Fruit fly (Drosophila melanogaster): ENCODE results near the gene CG9331.

Gene CG9331

dm6 chr2L:20831060-20831459, 8.4 kb downstream of the CG9331 start, which contains the start of gene CG31674:
Gene CG31674 (plus strand): TSS chr2L:20831262.
- TF ChIP-seq CG8478 (optimal IDR thresholded peaks at IDR 0.05), result no peak
- TF ChIP-seq Dll (optimal IDR thresholded peaks at IDR 0.05), result no peak
- TF ChIP-seq EcR (GFP tag; optimal IDR thresholded peaks at IDR 0.05), result no peak
- TF ChIP-seq psq (optimal IDR thresholded peaks at IDR 0.05), result no peak
- no peak for TF ChIP-seq pan (optimal IDR thresholded peaks at IDR 0.05)
- TF ChIP-seq usp (GFP tag; optimal IDR thresholded peaks at IDR 0.05), result no peak

- TF ChIP-seq CG8478 (optimal IDR thresholded peaks at IDR 0.05), result no peak
- TF ChIP-seq pan (optimal IDR thresholded peaks at IDR 0.05), result no peak
- TF ChIP-seq EcR (GFP tag; optimal IDR thresholded peaks at IDR 0.05), result no peak
- TF ChIP-seq psq (optimal IDR thresholded peaks at IDR 0.05), result no peak
- no peak for TF ChIP-seq Dll (optimal IDR thresholded peaks at IDR 0.05)
- TF ChIP-seq usp (GFP tag; optimal IDR thresholded peaks at IDR 0.05), result no peak
Measured at dm6 chr2L:20835501-20835900, 12.9 kb downstream of the CG9331 start, which contains the start of gene Oseg5. Gene Oseg5 (minus strand): TSS chr2L:20835840.

- TF ChIP-seq psq (optimal IDR thresholded peaks at IDR 0.05) (no peak), EcR (GFP tag; optimal IDR thresholded peaks at IDR 0.05) (no peak), CG8478 (optimal IDR thresholded peaks at IDR 0.05) (no peak), pan (optimal IDR thresholded peaks at IDR 0.05) (no peak), usp (GFP tag; optimal IDR thresholded peaks at IDR 0.05) (no peak), Dll (optimal IDR thresholded peaks at IDR 0.05) (no peak)
Measured at dm6 chr2L:20837885-20838284, 15.3 kb downstream of the CG9331 start, which contains the start of gene Spn38F. Gene Spn38F (minus strand): TSS chr2L:20837985.

dm6 chr2L:20840006-20840405, 17.4 kb downstream of the CG9331 start:
- TF ChIP-seq pan (optimal IDR thresholded peaks at IDR 0.05), result no peak
- TF ChIP-seq CG8478 (optimal IDR thresholded peaks at IDR 0.05), result no peak
- no peak for TF ChIP-seq EcR (GFP tag; optimal IDR thresholded peaks at IDR 0.05)
- TF ChIP-seq psq (optimal IDR thresholded peaks at IDR 0.05), result no peak
- no peak for TF ChIP-seq Dll (optimal IDR thresholded peaks at IDR 0.05)
- TF ChIP-seq usp (GFP tag; optimal IDR thresholded peaks at IDR 0.05), result no peak

- TF ChIP-seq Dll (optimal IDR thresholded peaks at IDR 0.05), result no peak
- TF ChIP-seq usp (GFP tag; optimal IDR thresholded peaks at IDR 0.05), result no peak
- no peak for TF ChIP-seq CG8478 (optimal IDR thresholded peaks at IDR 0.05)
- no peak for TF ChIP-seq pan (optimal IDR thresholded peaks at IDR 0.05)
- TF ChIP-seq EcR (GFP tag; optimal IDR thresholded peaks at IDR 0.05), result no peak
- no peak for TF ChIP-seq psq (optimal IDR thresholded peaks at IDR 0.05)
Measured at dm6 chr2L:20840462-20841038, 17.9 kb downstream of the CG9331 start, which contains the start of gene CG31676. Gene CG31676 (plus strand): TSS chr2L:20840750.

dm6 chr2L:20844381-20844780, 21.8 kb downstream of the CG9331 start:
- TF ChIP-seq pan (optimal IDR thresholded peaks at IDR 0.05) (no peak), EcR (GFP tag; optimal IDR thresholded peaks at IDR 0.05) (no peak)

dm6 chr2L:20849000-20849399, 26.4 kb downstream of the CG9331 start, which contains the start of gene CG14402:
Gene CG14402 (plus strand): TSS chr2L:20849300.
- TF ChIP-seq pan (optimal IDR thresholded peaks at IDR 0.05), result no peak
- no peak for TF ChIP-seq psq (optimal IDR thresholded peaks at IDR 0.05)
- no peak for TF ChIP-seq EcR (GFP tag; optimal IDR thresholded peaks at IDR 0.05)
- TF ChIP-seq Dll (optimal IDR thresholded peaks at IDR 0.05), result no peak
- no peak for TF ChIP-seq usp (GFP tag; optimal IDR thresholded peaks at IDR 0.05)
- TF ChIP-seq CG8478 (optimal IDR thresholded peaks at IDR 0.05), result no peak

- TF ChIP-seq EcR (GFP tag; optimal IDR thresholded peaks at IDR 0.05), result no peak
- no peak for TF ChIP-seq usp (GFP tag; optimal IDR thresholded peaks at IDR 0.05)
- TF ChIP-seq Dll (optimal IDR thresholded peaks at IDR 0.05), result no peak
- no peak for TF ChIP-seq psq (optimal IDR thresholded peaks at IDR 0.05)
- no peak for TF ChIP-seq pan (optimal IDR thresholded peaks at IDR 0.05)
- TF ChIP-seq CG8478 (optimal IDR thresholded peaks at IDR 0.05), result no peak
Measured at dm6 chr2L:20851592-20851991, 29.0 kb downstream of the CG9331 start.

dm6 chr2L:20852092-20852628, 29.5 kb downstream of the CG9331 start, which contains the start of gene twit:
Gene twit (plus strand): TSS chr2L:20852578.
- no peak for TF ChIP-seq Dll (optimal IDR thresholded peaks at IDR 0.05)
- no peak for TF ChIP-seq EcR (GFP tag; optimal IDR thresholded peaks at IDR 0.05)
- TF ChIP-seq psq (optimal IDR thresholded peaks at IDR 0.05), result no peak
- no peak for TF ChIP-seq CG8478 (optimal IDR thresholded peaks at IDR 0.05)
- TF ChIP-seq pan (optimal IDR thresholded peaks at IDR 0.05), result no peak
- TF ChIP-seq usp (GFP tag; optimal IDR thresholded peaks at IDR 0.05), result no peak

- no peak for TF ChIP-seq psq (optimal IDR thresholded peaks at IDR 0.05)
- no peak for TF ChIP-seq EcR (GFP tag; optimal IDR thresholded peaks at IDR 0.05)
- TF ChIP-seq CG8478 (optimal IDR thresholded peaks at IDR 0.05), result no peak
- no peak for TF ChIP-seq Dll (optimal IDR thresholded peaks at IDR 0.05)
- no peak for TF ChIP-seq pan (optimal IDR thresholded peaks at IDR 0.05)
Measured at dm6 chr2L:20857791-20858190, 35.2 kb downstream of the CG9331 start, which contains the start of gene CG14400. Gene CG14400 (minus strand): TSS chr2L:20857891.

- TF ChIP-seq pan (optimal IDR thresholded peaks at IDR 0.05) (no peak), psq (optimal IDR thresholded peaks at IDR 0.05) (no peak), EcR (GFP tag; optimal IDR thresholded peaks at IDR 0.05) (no peak), CG8478 (optimal IDR thresholded peaks at IDR 0.05) (no peak), Dll (optimal IDR thresholded peaks at IDR 0.05) (no peak), usp (GFP tag; optimal IDR thresholded peaks at IDR 0.05) (no peak)
Measured at dm6 chr2L:20858371-20859340, 36.0 kb downstream of the CG9331 start, which contains the start of gene bero. Gene bero (plus strand): TSS chr2L:20858695.

All from whole organism.